Fruit fly (Drosophila melanogaster): ENCODE results near the gene ORY.
"Not testable (repeated sequence)": the region's sequence is repeated elsewhere in the genome, so short reads cannot be mapped to it uniquely, and the experiment has no call there.

Gene ORY

DNA sequence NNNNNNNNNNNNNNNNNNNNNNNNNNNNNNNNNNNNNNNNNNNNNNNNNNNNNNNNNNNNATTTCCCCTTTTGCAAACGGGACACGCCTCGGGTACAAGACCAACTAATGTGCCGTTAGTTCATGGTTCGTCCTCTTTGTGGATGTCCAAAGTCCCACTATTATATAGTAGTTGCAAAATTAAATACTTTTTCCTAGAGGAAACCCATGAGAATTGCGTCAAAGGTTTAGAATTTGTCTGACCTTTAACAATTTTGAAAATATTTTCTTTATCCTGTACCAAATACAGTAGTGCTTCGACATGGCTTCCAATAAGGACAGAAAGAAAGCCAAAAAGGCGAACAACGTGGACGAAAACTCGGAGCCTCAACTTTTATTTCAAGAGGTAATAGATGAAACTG is at the start of gene ORY:
Gene ORY, plus strand, starts transcription at position 301 of the 400 bp plus-strand sequence.
- TF ChIP-seq psq (optimal IDR thresholded peaks at IDR 0.05), result no peak
- no peak for TF ChIP-seq insv (optimal IDR thresholded peaks at IDR 0.05)
- no peak for TF ChIP-seq ttk (optimal IDR thresholded peaks at IDR 0.05)
- no peak for TF ChIP-seq h (optimal IDR thresholded peaks at IDR 0.05)
- TF ChIP-seq Sin3A (optimal IDR thresholded peaks at IDR 0.05), result no peak
- no peak for TF ChIP-seq Myc (optimal IDR thresholded peaks at IDR 0.05)

DNA sequence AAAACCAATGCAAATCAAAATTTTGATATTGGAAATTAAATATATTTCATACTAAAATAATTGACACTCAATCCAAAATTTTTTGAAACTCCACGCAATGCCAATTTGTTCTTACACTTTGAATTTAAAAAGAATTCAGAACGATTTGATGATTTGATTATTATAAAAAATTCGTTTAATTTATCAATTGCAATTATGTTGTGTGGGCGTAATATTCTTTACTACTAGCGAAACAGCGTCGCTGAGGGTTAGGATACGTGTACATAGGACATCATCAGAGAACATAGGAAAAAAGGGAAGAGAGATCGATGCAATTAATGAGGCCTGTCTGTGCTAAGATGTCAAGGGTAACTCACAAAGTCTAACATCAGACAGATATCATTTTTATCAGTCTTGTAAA is 20.9 kb upstream of the ORY start, which contains the start of gene Pp1-Y2:
Gene Pp1-Y2, minus strand, starts transcription at position 101 of the 400 bp plus-strand sequence.
- TF ChIP-seq insv (optimal IDR thresholded peaks at IDR 0.05) (no peak), ttk (optimal IDR thresholded peaks at IDR 0.05) (no peak), Sin3A (optimal IDR thresholded peaks at IDR 0.05) (no peak), Myc (optimal IDR thresholded peaks at IDR 0.05) (no peak)

- TF ChIP-seq h, Sin3A, insv (optimal IDR thresholded peaks at IDR 0.05): not testable (repeated sequence)
These were observed 88.2 kb downstream of the ORY start, which contains the start of gene CCY for dm6 chrY:3649696-3650095. Gene CCY, plus strand, starts transcription at chrY:3649996.
